Worm (Caenorhabditis elegans): ENCODE results near the gene C42D4.19.

- TF ChIP-seq lsy-2 (tag; optimal IDR thresholded peaks at IDR 0.05) (no peak), mab-5 (tag; optimal IDR thresholded peaks at IDR 0.05) (no peak)
Measured at ce11 chrIV:7144670-7145257, 30.7 kb upstream of the C42D4.19 start, which contains the start of gene hecd-1.

All from whole organism, mixed stage, embryonic.